Worm (Caenorhabditis elegans): ENCODE measurements around the gene str-73.

- TF ChIP-seq somi-1 (GFP tag; optimal IDR thresholded peaks at IDR 0.05) (no peak), pbrm-1 (GFP tag; IDR thresholded peaks at IDR 0.05) (no peak), unc-130 (GFP tag; optimal IDR thresholded peaks at IDR 0.05) (no peak), ceh-91 (GFP tag; IDR thresholded peaks at IDR 0.05) (no peak), F55B11.4 (tag; optimal IDR thresholded peaks at IDR 0.05; ENCODE audit: borderline replicate concordance, insufficient read depth) (no peak), akir-1 (GFP tag; optimal IDR thresholded peaks at IDR 0.05) (no peak), ztf-28 (GFP tag; IDR thresholded peaks at IDR 0.05) (no peak), snpc-3.4 (tag; optimal IDR thresholded peaks at IDR 0.05) (no peak), lsl-1 (GFP tag; optimal IDR thresholded peaks at IDR 0.05) (no peak), ama-1 (optimal IDR thresholded peaks at IDR 0.05) (no peak), ama-1 (GFP tag; optimal IDR thresholded peaks at IDR 0.05) (no peak), nhr-120 (GFP tag; IDR thresholded peaks at IDR 0.05) (no peak), C17E4.6 (GFP tag; IDR thresholded peaks at IDR 0.05) (no peak), pha-4 (tag; optimal IDR thresholded peaks at IDR 0.05) (no peak)
Measured at ce11 chrV:16479275-16479674, 49.2 kb downstream of the str-73 start, which contains the start of gene T08G3.11.
